Worm (Caenorhabditis elegans): Measurements from ENCODE around the gene sqv-4.

The sqv-4 gene

ce11 chrV:10679990-10680602, 18.8 kb upstream of the sqv-4 start:
- TF ChIP-seq nfya-1 (tag; optimal IDR thresholded peaks at IDR 0.05; ENCODE audit: insufficient read depth) (peak; percentile 18), snpc-4 (tag; optimal IDR thresholded peaks at IDR 0.05) (no peak), fos-1 (tag; optimal IDR thresholded peaks at IDR 0.05) (no peak)

- TF ChIP-seq daf-12 (tag; optimal IDR thresholded peaks at IDR 0.05), result no peak
- TF ChIP-seq fos-1 (tag; optimal IDR thresholded peaks at IDR 0.05), result no peak
- TF ChIP-seq ztf-4 (tag; optimal IDR thresholded peaks at IDR 0.05), result no peak
- peak; percentile 59 for TF ChIP-seq nhr-23 (tag; optimal IDR thresholded peaks at IDR 0.05)
Measured at ce11 chrV:10679080-10679479, 17.8 kb upstream of the sqv-4 start.

ce11 chrV:10677459-10677858, 16.2 kb upstream of the sqv-4 start:
- peak; percentile 5 for TF ChIP-seq lin-39 (tag; optimal IDR thresholded peaks at IDR 0.05)
- no peak for TF ChIP-seq fkh-2 (tag; optimal IDR thresholded peaks at IDR 0.05)
- TF ChIP-seq egl-5 (tag; optimal IDR thresholded peaks at IDR 0.05), result peak; percentile 51
- TF ChIP-seq nfya-1 (tag; optimal IDR thresholded peaks at IDR 0.05; ENCODE audit: insufficient read depth), result peak; percentile 63
- no peak for TF ChIP-seq ceh-28 (tag; optimal IDR thresholded peaks at IDR 0.05)
- TF ChIP-seq nhr-76 (tag; optimal IDR thresholded peaks at IDR 0.05), result no peak
- peak; percentile 24 for TF ChIP-seq ama-1 (optimal IDR thresholded peaks at IDR 0.05)
- peak; percentile 12 for TF ChIP-seq lin-15B (tag; optimal IDR thresholded peaks at IDR 0.05)
- peak; percentile 61 for TF ChIP-seq fkh-10 (GFP tag; optimal IDR thresholded peaks at IDR 0.05)
- TF ChIP-seq nhr-23 (tag; optimal IDR thresholded peaks at IDR 0.05), result no peak
- no peak for TF ChIP-seq pha-4 (tag; optimal IDR thresholded peaks at IDR 0.05)
- TF ChIP-seq hmg-11 (tag; optimal IDR thresholded peaks at IDR 0.05), result peak; percentile 60
- TF ChIP-seq snpc-4 (tag; optimal IDR thresholded peaks at IDR 0.05), result peak; percentile 19

- TF ChIP-seq ZK546.5 (tag; optimal IDR thresholded peaks at IDR 0.05) (no peak), snpc-4 (tag; optimal IDR thresholded peaks at IDR 0.05) (no peak), lin-15B (tag; optimal IDR thresholded peaks at IDR 0.05) (no peak), ztf-11 (tag; optimal IDR thresholded peaks at IDR 0.05) (no peak), aly-2 (tag; optimal IDR thresholded peaks at IDR 0.05) (no peak), egl-5 (tag; optimal IDR thresholded peaks at IDR 0.05) (no peak), tbx-2 (tag; optimal IDR thresholded peaks at IDR 0.05) (no peak), zag-1 (tag; optimal IDR thresholded peaks at IDR 0.05) (no peak), unc-39 (tag; optimal IDR thresholded peaks at IDR 0.05) (no peak), nhr-12 (tag; optimal IDR thresholded peaks at IDR 0.05) (no peak), mml-1 (tag; optimal IDR thresholded peaks at IDR 0.05) (no peak), ama-1 (optimal IDR thresholded peaks at IDR 0.05) (no peak), jun-1 (tag; optimal IDR thresholded peaks at IDR 0.05) (no peak), lsy-12 (tag; optimal IDR thresholded peaks at IDR 0.05) (no peak), unc-62 (GFP tag; optimal IDR thresholded peaks at IDR 0.05) (no peak), R02D3.7 (tag; optimal IDR thresholded peaks at IDR 0.05) (no peak), pha-4 (tag; optimal IDR thresholded peaks at IDR 0.05) (no peak), pqm-1 (tag; optimal IDR thresholded peaks at IDR 0.05) (no peak), nfya-1 (tag; optimal IDR thresholded peaks at IDR 0.05; ENCODE audit: insufficient read depth) (no peak)
Measured at ce11 chrV:10675978-10676377, 14.7 kb upstream of the sqv-4 start.

- TF ChIP-seq lin-15B (tag; optimal IDR thresholded peaks at IDR 0.05) (no peak), pha-4 (tag; optimal IDR thresholded peaks at IDR 0.05) (peak; percentile 1), pqm-1 (tag; optimal IDR thresholded peaks at IDR 0.05) (no peak)
Measured at ce11 chrV:10672601-10673000, 11.3 kb upstream of the sqv-4 start.

DNA sequence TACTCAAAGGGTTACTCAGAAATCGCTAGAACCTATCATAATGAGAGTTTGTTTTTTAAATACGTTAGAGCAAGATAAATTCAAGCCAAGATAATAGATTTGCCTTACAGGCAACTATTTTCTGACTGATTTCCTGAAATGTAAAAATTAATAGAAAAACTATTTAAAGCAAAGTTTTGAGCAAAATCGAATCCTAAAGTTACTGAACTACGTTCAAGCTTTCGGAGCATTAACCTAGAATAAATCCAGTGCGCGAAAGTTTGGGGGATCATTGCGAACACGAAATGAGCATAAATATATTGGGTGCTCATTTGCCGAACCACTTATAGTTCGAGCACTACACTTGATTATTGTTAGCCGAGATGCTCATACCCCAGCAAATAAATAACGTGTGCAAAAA, 10.4 kb upstream of the sqv-4 start, which contains the start of gene ceh-22:
TSS of gene ceh-22 (plus strand) at position 301 of the 400 bp plus-strand sequence.
- TF ChIP-seq sea-2 (GFP tag; optimal IDR thresholded peaks at IDR 0.05) (no peak), mdl-1 (tag; optimal IDR thresholded peaks at IDR 0.05) (no peak), ceh-28 (tag; optimal IDR thresholded peaks at IDR 0.05) (no peak), daf-12 (tag; optimal IDR thresholded peaks at IDR 0.05) (no peak), ceh-16 (tag; optimal IDR thresholded peaks at IDR 0.05) (no peak), ama-1 (optimal IDR thresholded peaks at IDR 0.05) (no peak), jun-1 (tag; optimal IDR thresholded peaks at IDR 0.05) (no peak), nhr-67 (tag; optimal IDR thresholded peaks at IDR 0.05) (no peak), R02D3.7 (tag; optimal IDR thresholded peaks at IDR 0.05) (no peak), unc-62 (GFP tag; optimal IDR thresholded peaks at IDR 0.05) (no peak), mml-1 (tag; optimal IDR thresholded peaks at IDR 0.05) (no peak), nhr-43 (tag; optimal IDR thresholded peaks at IDR 0.05; ENCODE audit: poor library complexity, severe bottlenecking) (no peak), ceh-9 (tag; optimal IDR thresholded peaks at IDR 0.05) (no peak), aly-2 (tag; optimal IDR thresholded peaks at IDR 0.05) (no peak)

All from whole organism, L3 larva.